Fruit fly (Drosophila melanogaster): ENCODE data around the gene CG10038.

Gene CG10038

DNA sequence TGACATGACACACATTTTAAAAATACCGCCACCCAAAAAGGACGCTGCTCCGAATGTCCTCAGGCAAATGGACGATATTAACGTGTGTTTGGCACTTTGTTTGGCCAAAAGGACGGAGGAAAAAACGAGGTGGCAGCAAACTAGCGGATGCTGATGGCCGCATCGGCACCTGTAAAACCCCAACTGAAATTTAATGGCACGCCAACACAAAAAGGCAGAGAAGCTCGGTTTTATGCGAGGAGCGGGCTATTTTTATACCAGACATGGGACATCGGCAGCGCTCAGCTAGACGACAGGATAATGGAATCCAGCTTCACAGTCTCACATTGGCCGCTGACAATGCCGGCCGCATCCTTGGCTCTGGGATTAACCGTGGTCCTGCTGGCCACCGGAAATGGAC, 35.5 kb upstream of the CG10038 start, which contains the start of gene Sol1:
Gene Sol1 (plus strand): TSS at position 301 of the 400 bp plus-strand sequence.
- TF ChIP-seq usp (GFP tag; optimal IDR thresholded peaks at IDR 0.05) (no peak), pan (optimal IDR thresholded peaks at IDR 0.05) (no peak), lola (GFP tag; optimal IDR thresholded peaks at IDR 0.05) (no peak), Jra (GFP tag; optimal IDR thresholded peaks at IDR 0.05) (no peak), ey (GFP tag; optimal IDR thresholded peaks at IDR 0.05) (no peak), Sp1 (GFP tag; optimal IDR thresholded peaks at IDR 0.05) (no peak)

dm6 chr3R:12384274-12384673, 33.8 kb upstream of the CG10038 start:
- TF ChIP-seq Vsx2 (GFP tag; optimal IDR thresholded peaks at IDR 0.05; ENCODE audit: partially characterized antibody) (no peak), N (GFP tag; optimal IDR thresholded peaks at IDR 0.05) (no peak), tai (GFP tag; optimal IDR thresholded peaks at IDR 0.05) (no peak), CG32264 (GFP tag; optimal IDR thresholded peaks at IDR 0.05) (no peak), dmrt93B (GFP tag; optimal IDR thresholded peaks at IDR 0.05) (no peak), brk (GFP tag; optimal IDR thresholded peaks at IDR 0.05) (no peak), foxo (GFP tag; optimal IDR thresholded peaks at IDR 0.05) (no peak)

- TF ChIP-seq sv (GFP tag; optimal IDR thresholded peaks at IDR 0.05) (no peak), CrebA (GFP tag; optimal IDR thresholded peaks at IDR 0.05; ENCODE audit: borderline replicate concordance) (peak; percentile 14), Mio (GFP tag; optimal IDR thresholded peaks at IDR 0.05) (no peak), Rel (GFP tag; optimal IDR thresholded peaks at IDR 0.05) (no peak), Rel (tag; optimal IDR thresholded peaks at IDR 0.05) (peak; percentile 87), foxo (GFP tag; optimal IDR thresholded peaks at IDR 0.05) (no peak), Dif (GFP tag; optimal IDR thresholded peaks at IDR 0.05; ENCODE audit: partially characterized antibody) (no peak), CG32264 (GFP tag; optimal IDR thresholded peaks at IDR 0.05) (no peak), OdsH (GFP tag; optimal IDR thresholded peaks at IDR 0.05) (no peak), Dfd (GFP tag; optimal IDR thresholded peaks at IDR 0.05) (no peak), GATAd (GFP tag; optimal IDR thresholded peaks at IDR 0.05) (no peak)
Measured at dm6 chr3R:12383784-12384183, 33.3 kb upstream of the CG10038 start.

DNA sequence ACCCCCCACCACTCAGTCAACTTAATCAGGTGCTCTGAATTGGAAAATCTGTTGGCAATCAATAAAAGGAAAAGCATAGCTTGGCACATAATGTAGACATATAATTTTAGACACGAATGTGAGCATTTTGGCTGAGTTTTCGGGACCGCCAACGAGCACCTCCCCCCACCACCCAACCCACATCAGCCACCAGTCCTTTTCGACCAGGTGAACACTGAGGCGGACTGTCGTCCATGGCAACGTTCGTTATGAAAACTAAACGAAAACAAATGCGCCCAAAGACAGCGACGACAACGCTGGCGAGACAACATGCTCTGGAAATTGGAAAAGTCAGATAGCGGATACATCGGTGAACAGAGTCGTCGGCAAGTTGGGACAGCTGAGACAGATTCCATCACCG, 32.6 kb upstream of the CG10038 start, which contains the start of gene GstD11:
Gene GstD11 (plus strand): TSS at position 301 of the 400 bp plus-strand sequence.
- TF ChIP-seq rgr (GFP tag; optimal IDR thresholded peaks at IDR 0.05), result no peak
- no peak for TF ChIP-seq lola (GFP tag; optimal IDR thresholded peaks at IDR 0.05)
- TF ChIP-seq Vsx2 (GFP tag; optimal IDR thresholded peaks at IDR 0.05; ENCODE audit: partially characterized antibody), result no peak
- no peak for TF ChIP-seq Hnf4 (GFP tag; optimal IDR thresholded peaks at IDR 0.05)
- no peak for TF ChIP-seq h (GFP tag; optimal IDR thresholded peaks at IDR 0.05)
- TF ChIP-seq HLH106 (tag; optimal IDR thresholded peaks at IDR 0.05), result no peak
- TF ChIP-seq Hr83 (GFP tag; optimal IDR thresholded peaks at IDR 0.05; ENCODE audit: poor library complexity, severe bottlenecking), result no peak
- TF ChIP-seq CG9705 (GFP tag; optimal IDR thresholded peaks at IDR 0.05), result no peak
- TF ChIP-seq Hr78 (GFP tag; optimal IDR thresholded peaks at IDR 0.05), result no peak
- no peak for TF ChIP-seq GATAd (GFP tag; optimal IDR thresholded peaks at IDR 0.05)
- TF ChIP-seq Abd-B (GFP tag; optimal IDR thresholded peaks at IDR 0.05), result no peak
- no peak for TF ChIP-seq usp (GFP tag; optimal IDR thresholded peaks at IDR 0.05)
- TF ChIP-seq dsf (GFP tag; optimal IDR thresholded peaks at IDR 0.05; ENCODE audit: borderline replicate concordance), result no peak
- TF ChIP-seq woc (GFP tag; optimal IDR thresholded peaks at IDR 0.05), result no peak
- no peak for TF ChIP-seq Myc (optimal IDR thresholded peaks at IDR 0.05)
- no peak for TF ChIP-seq N (GFP tag; optimal IDR thresholded peaks at IDR 0.05)
- TF ChIP-seq fru (GFP tag; optimal IDR thresholded peaks at IDR 0.05), result no peak
- TF ChIP-seq br (GFP tag; optimal IDR thresholded peaks at IDR 0.05), result no peak
- no peak for TF ChIP-seq psq (GFP tag; optimal IDR thresholded peaks at IDR 0.05)
- TF ChIP-seq dmrt93B (GFP tag; optimal IDR thresholded peaks at IDR 0.05), result no peak

- TF ChIP-seq Vsx2 (GFP tag; optimal IDR thresholded peaks at IDR 0.05; ENCODE audit: partially characterized antibody) (no peak), dsf (GFP tag; optimal IDR thresholded peaks at IDR 0.05; ENCODE audit: borderline replicate concordance) (no peak), pan (optimal IDR thresholded peaks at IDR 0.05) (no peak), brk (GFP tag; optimal IDR thresholded peaks at IDR 0.05) (no peak), dl (GFP tag; optimal IDR thresholded peaks at IDR 0.05; ENCODE audit: insufficient read depth in 1 of 2, partially characterized antibody in 2 of 2) (no peak), sage (GFP tag; optimal IDR thresholded peaks at IDR 0.05) (no peak), Dfd (GFP tag; optimal IDR thresholded peaks at IDR 0.05) (no peak)
Measured at dm6 chr3R:12382563-12382962, 32.1 kb upstream of the CG10038 start, which contains the start of gene CG10035. Gene CG10035, minus strand, starts transcription at chr3R:12382691.

All from whole organism, wandering third instar larva.